Worm (Caenorhabditis elegans): ENCODE measurements around the gene ZK742.4.

DNA sequence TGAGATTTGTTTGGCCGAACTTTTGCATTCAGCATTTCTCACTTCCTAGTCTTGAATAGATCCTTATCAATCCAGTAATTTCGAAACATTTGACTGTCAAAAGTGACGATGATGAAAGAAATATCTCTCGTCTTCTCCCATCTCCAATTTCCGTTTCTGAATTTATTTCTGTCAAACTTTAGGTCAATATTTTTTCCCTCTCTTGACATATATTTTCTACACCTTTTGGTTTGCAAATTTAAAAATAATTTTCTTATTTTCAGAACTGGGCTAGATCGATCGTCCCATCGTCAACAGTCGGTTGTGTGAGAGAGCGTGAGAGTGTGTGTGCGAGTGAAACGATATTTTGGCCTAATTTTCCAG, 6.8 kb downstream of the ZK742.4 start, which contains the start of gene xpo-1:
- TF ChIP-seq spr-1 (tag; optimal IDR thresholded peaks at IDR 0.05) = no peak
- no peak for TF ChIP-seq daf-19 (GFP tag; conservative IDR thresholded peaks at IDR 0.05)
- no peak for TF ChIP-seq sdz-12 (GFP tag; optimal IDR thresholded peaks at IDR 0.05)
- TF ChIP-seq jun-1 (tag; optimal IDR thresholded peaks at IDR 0.05) = no peak
- TF ChIP-seq ctbp-1 (GFP tag; IDR thresholded peaks at IDR 0.05) = no peak
- TF ChIP-seq zfp-3 (GFP tag; conservative IDR thresholded peaks at IDR 0.05) = no peak
- no peak for TF ChIP-seq ZK546.5 (tag; optimal IDR thresholded peaks at IDR 0.05)
- TF ChIP-seq snpc-4 (tag; optimal IDR thresholded peaks at IDR 0.05) = no peak
- TF ChIP-seq F37D6.2 (tag; optimal IDR thresholded peaks at IDR 0.05) = no peak
- TF ChIP-seq nhr-41 (GFP tag; IDR thresholded peaks at IDR 0.05) = no peak
- no peak for TF ChIP-seq pha-4 (GFP tag; IDR thresholded peaks at IDR 0.05)
- TF ChIP-seq pha-4 (tag; optimal IDR thresholded peaks at IDR 0.05) = no peak
- no peak for TF ChIP-seq ZK337.2 (GFP tag; IDR thresholded peaks at IDR 0.05)
- TF ChIP-seq nhr-6 (tag; optimal IDR thresholded peaks at IDR 0.05) = no peak
